Worm (Caenorhabditis elegans) whole organism, midembryonic: ENCODE data around the gene ZC487.2.

ENCODE experiments used
- T22C8.4 ChIP-seq: fragments of 200-800 bp; sonication (Bioruptor generic); IDR thresholded peaks from 2 replicates; pipeline ENCODE4 v1.3.6; 2022; ENCODE audit warnings: missing genetic modification characterization, missing compliant biosample characterization
- cog-1 ChIP-seq: sonication (generic microtip); optimal IDR thresholded peaks from 2 replicates; lab custom pipeline; 2016; ENCODE audit warnings: missing genetic modification characterization, missing compliant biosample characterization
- flt-1 ChIP-seq: fragments of 200-800 bp; sonication (Bioruptor generic); IDR thresholded peaks from 2 replicates; pipeline ENCODE4 v1.3.6; 2022; ENCODE audit warnings: missing genetic modification characterization, missing compliant biosample characterization
- klf-2 ChIP-seq: fragments of 200-800 bp; sonication (Bioruptor generic); conservative IDR thresholded peaks from 2 replicates; pipeline ENCODE4 v1.3.6; 2022; ENCODE audit warnings: missing genetic modification reagents, missing genetic modification characterization, missing compliant biosample characterization
- med-1 ChIP-seq: sonication (generic microtip); optimal IDR thresholded peaks from 2 replicates; lab custom pipeline; 2017; ENCODE audit warnings: missing genetic modification characterization, mild to moderate bottlenecking, missing compliant biosample characterization, antibody characterized with exemption, missing genetic modification reagents; ENCODE audit not compliant: insufficient read depth
- ref-1 ChIP-seq: fragments of 200-800 bp; sonication (Bioruptor generic); conservative IDR thresholded peaks from 2 replicates; pipeline ENCODE4 v1.3.6; 2022; ENCODE audit warnings: missing genetic modification reagents, missing genetic modification characterization, missing compliant biosample characterization
- tab-1 ChIP-seq: fragments of 200-800 bp; sonication (Bioruptor generic); IDR thresholded peaks from 2 replicates; pipeline ENCODE4 v1.3.6; 2022; ENCODE audit warnings: missing genetic modification characterization, missing compliant biosample characterization
- ztf-23 ChIP-seq: fragments of 200-800 bp; sonication (Bioruptor generic); IDR thresholded peaks from 2 replicates; pipeline ENCODE4 v1.3.6; 2022; ENCODE audit warnings: missing genetic modification reagents, missing genetic modification characterization, missing compliant biosample characterization
- ztf-29 ChIP-seq: fragments of 200-800 bp; sonication (Bioruptor generic); IDR thresholded peaks from 2 replicates; pipeline ENCODE4 v1.3.6; 2022; ENCODE audit warnings: missing genetic modification reagents, missing genetic modification characterization, missing compliant biosample characterization

ZC487.2 gene

ce11 chrV:6709050-6709683 lies 13.1 kb downstream of the ZC487.2 start, which contains the start of gene dlst-1:
TSS of gene dlst-1 (minus strand) at chrV:6709101.
- TF ChIP-seq cog-1 (tag; lab: Kevin White, UChicago), result no peak
- no peak for TF ChIP-seq T22C8.4 (GFP tag; lab: Robert Waterston, UW)
- no peak for TF ChIP-seq ztf-29 (GFP tag; lab: Robert Waterston, UW)
- TF ChIP-seq flt-1, result peak; percentile 73
- peak; percentile 80 for TF ChIP-seq tab-1 (GFP tag; lab: Robert Waterston, UW)
- peak; percentile 82 for TF ChIP-seq ztf-23 (GFP tag; lab: Robert Waterston, UW)
- 0 out of 2 replicates have a peak, but pooled peaks have one; percentile 23 for TF ChIP-seq ref-1 (GFP tag; lab: Robert Waterston, UW)
- peak; percentile 77 for TF ChIP-seq med-1 (GFP tag; lab: Kevin White, UChicago)
- 0 out of 2 replicates have a peak, but pooled peaks have one; percentile 28 for TF ChIP-seq klf-2 (GFP tag; lab: Robert Waterston, UW)

DNA sequence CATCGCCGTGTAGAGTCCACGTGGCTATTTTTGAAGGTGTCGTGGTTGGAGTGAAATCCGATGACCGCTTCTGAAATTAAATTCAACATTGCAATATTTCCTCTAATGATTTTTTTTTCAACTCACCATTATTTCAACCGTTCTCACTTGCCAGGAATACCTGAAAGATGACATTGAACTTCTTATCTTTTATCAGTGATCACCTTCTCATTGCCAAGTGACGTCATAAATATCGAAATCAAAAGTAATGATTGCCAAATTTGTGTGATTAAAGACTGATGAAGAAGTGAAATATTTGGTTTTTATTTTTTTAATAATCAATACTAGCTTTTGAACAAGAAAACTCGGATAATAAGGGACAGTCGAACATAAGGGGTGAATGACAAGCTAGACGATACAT lies 15.5 kb downstream of the ZC487.2 start, which contains the start of gene W02F12.4:
Gene W02F12.4 (minus strand): TSS at position 164 of the 400 bp plus-strand sequence.
- TF ChIP-seq ztf-23 (GFP tag; lab: Robert Waterston, UW) (no peak), med-1 (GFP tag; lab: Kevin White, UChicago) (no peak), cog-1 (tag; lab: Kevin White, UChicago) (no peak), flt-1 (no peak), klf-2 (GFP tag; lab: Robert Waterston, UW) (no peak), tab-1 (GFP tag; lab: Robert Waterston, UW) (no peak), T22C8.4 (GFP tag; lab: Robert Waterston, UW) (no peak), ref-1 (GFP tag; lab: Robert Waterston, UW) (no peak), ztf-29 (GFP tag; lab: Robert Waterston, UW) (no peak)

ce11 chrV:6705367-6705766 lies 16.9 kb downstream of the ZC487.2 start:
- TF ChIP-seq T22C8.4 (GFP tag; lab: Robert Waterston, UW) (no peak), med-1 (GFP tag; lab: Kevin White, UChicago) (no peak), ref-1 (GFP tag; lab: Robert Waterston, UW) (no peak), flt-1 (no peak), ztf-23 (GFP tag; lab: Robert Waterston, UW) (no peak), ztf-29 (GFP tag; lab: Robert Waterston, UW) (no peak), klf-2 (GFP tag; lab: Robert Waterston, UW) (no peak), tab-1 (GFP tag; lab: Robert Waterston, UW) (no peak), cog-1 (tag; lab: Kevin White, UChicago) (no peak)

ce11 chrV:6704482-6704881 lies 17.8 kb downstream of the ZC487.2 start:
- no peak for TF ChIP-seq ref-1 (GFP tag; lab: Robert Waterston, UW)
- no peak for TF ChIP-seq ztf-29 (GFP tag; lab: Robert Waterston, UW)
- no peak for TF ChIP-seq med-1 (GFP tag; lab: Kevin White, UChicago)
- no peak for TF ChIP-seq T22C8.4 (GFP tag; lab: Robert Waterston, UW)
- no peak for TF ChIP-seq flt-1
- no peak for TF ChIP-seq tab-1 (GFP tag; lab: Robert Waterston, UW)
- no peak for TF ChIP-seq ztf-23 (GFP tag; lab: Robert Waterston, UW)
- TF ChIP-seq klf-2 (GFP tag; lab: Robert Waterston, UW), result no peak
- TF ChIP-seq cog-1 (tag; lab: Kevin White, UChicago), result no peak

- TF ChIP-seq klf-2 (GFP tag; lab: Robert Waterston, UW), result no peak
- no peak for TF ChIP-seq med-1 (GFP tag; lab: Kevin White, UChicago)
- no peak for TF ChIP-seq ztf-29 (GFP tag; lab: Robert Waterston, UW)
- no peak for TF ChIP-seq flt-1
- no peak for TF ChIP-seq cog-1 (tag; lab: Kevin White, UChicago)
- no peak for TF ChIP-seq T22C8.4 (GFP tag; lab: Robert Waterston, UW)
- TF ChIP-seq ztf-23 (GFP tag; lab: Robert Waterston, UW), result no peak
- TF ChIP-seq ref-1 (GFP tag; lab: Robert Waterston, UW), result no peak
- TF ChIP-seq tab-1 (GFP tag; lab: Robert Waterston, UW), result no peak
Measured at ce11 chrV:6702692-6703091, 19.6 kb downstream of the ZC487.2 start, which contains the start of gene era-1. TSS of gene era-1 (plus strand) at chrV:6703057.

DNA sequence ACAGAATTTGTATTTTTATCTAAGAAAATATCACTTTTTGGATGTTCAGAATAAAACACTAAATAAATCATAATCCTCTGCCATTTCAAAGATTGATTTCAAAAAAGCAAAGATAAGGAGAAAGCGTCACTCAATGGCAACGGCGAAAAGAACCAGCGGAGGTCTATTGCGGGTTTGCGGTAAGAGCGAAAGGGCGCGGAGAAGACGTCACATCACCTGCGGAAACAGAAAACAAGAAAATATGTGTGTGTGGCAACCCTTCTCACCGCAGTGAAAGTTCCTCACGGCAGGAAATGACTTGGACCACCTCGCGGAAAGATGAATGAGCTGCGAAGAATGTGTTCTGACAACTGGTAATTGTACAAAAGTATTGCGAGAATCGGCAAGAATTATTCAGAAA lies 22.4 kb downstream of the ZC487.2 start:
- TF ChIP-seq med-1 (GFP tag; lab: Kevin White, UChicago) (no peak), T22C8.4 (GFP tag; lab: Robert Waterston, UW) (no peak), flt-1 (no peak), ztf-29 (GFP tag; lab: Robert Waterston, UW) (no peak), klf-2 (GFP tag; lab: Robert Waterston, UW) (no peak), cog-1 (tag; lab: Kevin White, UChicago) (no peak), ztf-23 (GFP tag; lab: Robert Waterston, UW) (no peak)

ce11 chrV:6699021-6699420 lies 23.3 kb downstream of the ZC487.2 start:
- TF ChIP-seq T22C8.4 (GFP tag; lab: Robert Waterston, UW) (no peak), tab-1 (GFP tag; lab: Robert Waterston, UW) (no peak), cog-1 (tag; lab: Kevin White, UChicago) (no peak), ztf-29 (GFP tag; lab: Robert Waterston, UW) (no peak), klf-2 (GFP tag; lab: Robert Waterston, UW) (no peak), ref-1 (GFP tag; lab: Robert Waterston, UW) (no peak), flt-1 (no peak), med-1 (GFP tag; lab: Kevin White, UChicago) (no peak)

ce11 chrV:6697552-6697951 lies 24.7 kb downstream of the ZC487.2 start, which contains the start of gene W02F12.2:
TSS of gene W02F12.2 (minus strand) at chrV:6697652.
- TF ChIP-seq flt-1 (no peak), cog-1 (tag; lab: Kevin White, UChicago) (no peak), ref-1 (GFP tag; lab: Robert Waterston, UW) (no peak), tab-1 (GFP tag; lab: Robert Waterston, UW) (no peak), ztf-29 (GFP tag; lab: Robert Waterston, UW) (no peak), klf-2 (GFP tag; lab: Robert Waterston, UW) (no peak), med-1 (GFP tag; lab: Kevin White, UChicago) (no peak), T22C8.4 (GFP tag; lab: Robert Waterston, UW) (no peak), ztf-23 (GFP tag; lab: Robert Waterston, UW) (no peak)
